Worm (Caenorhabditis elegans): ENCODE measurements around the gene R10E4.6.

Gene R10E4.6

DNA sequence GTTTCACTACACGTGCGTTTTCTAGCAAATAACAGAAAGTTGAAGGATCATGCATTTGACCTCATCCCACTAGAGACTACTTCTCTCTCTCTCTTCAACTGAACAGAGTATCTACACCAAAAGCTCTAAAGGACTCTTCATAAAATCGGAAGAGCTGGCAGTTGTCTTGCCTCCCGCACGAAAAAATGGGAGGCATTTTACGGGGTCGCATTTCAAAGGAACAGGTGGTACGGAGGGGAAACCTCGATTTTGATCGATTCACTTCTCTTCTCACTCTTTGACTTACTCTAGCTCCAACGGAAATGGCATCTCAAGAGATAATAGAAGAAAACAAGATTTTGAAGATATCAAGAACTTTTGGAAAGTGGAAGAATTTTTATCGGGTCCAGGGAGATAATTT, 10.0 kb upstream of the R10E4.6 start:
- no peak for TF ChIP-seq B0310.2 (tag; optimal IDR thresholded peaks at IDR 0.05)
- TF ChIP-seq hmbx-1 (tag; optimal IDR thresholded peaks at IDR 0.05), result no peak
- TF ChIP-seq sea-1 (GFP tag; conservative IDR thresholded peaks at IDR 0.05), result no peak
- TF ChIP-seq ceh-13 (GFP tag; optimal IDR thresholded peaks at IDR 0.05), result no peak

DNA sequence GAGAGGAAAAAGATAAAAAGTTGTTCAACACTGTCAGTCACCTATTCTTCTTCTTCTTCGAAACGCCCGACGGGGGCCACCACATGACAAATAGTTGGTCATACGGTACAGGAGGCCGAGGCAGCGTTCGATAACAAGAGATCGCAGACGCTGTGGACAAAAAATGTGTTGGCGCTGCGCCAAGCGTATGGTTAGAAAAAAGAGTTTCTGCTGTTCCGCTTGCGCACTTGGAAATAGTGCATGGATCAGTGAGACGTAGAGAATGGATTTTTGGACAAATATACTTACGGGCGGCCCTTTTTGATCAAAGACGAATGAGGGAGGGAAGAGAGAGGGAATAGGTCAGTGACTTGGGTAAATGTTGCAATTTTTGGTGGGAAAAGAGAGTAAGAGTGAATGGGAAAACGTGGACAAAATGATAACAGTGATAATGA, 8.5 kb upstream of the R10E4.6 start:
- TF ChIP-seq flt-1 (GFP tag; IDR thresholded peaks at IDR 0.05) (no peak), ets-7 (tag; optimal IDR thresholded peaks at IDR 0.05) (no peak), sea-1 (GFP tag; conservative IDR thresholded peaks at IDR 0.05) (no peak), hmbx-1 (tag; optimal IDR thresholded peaks at IDR 0.05) (no peak), ama-1 (optimal IDR thresholded peaks at IDR 0.05) (no peak), hmg-4 (GFP tag; optimal IDR thresholded peaks at IDR 0.05) (no peak), ceh-13 (GFP tag; optimal IDR thresholded peaks at IDR 0.05) (no peak), tbx-37 (GFP tag; conservative IDR thresholded peaks at IDR 0.05) (no peak), pes-1 (GFP tag; IDR thresholded peaks at IDR 0.05) (no peak), aly-1 (tag; optimal IDR thresholded peaks at IDR 0.05) (no peak), F13C5.2 (tag; optimal IDR thresholded peaks at IDR 0.05) (no peak)

DNA sequence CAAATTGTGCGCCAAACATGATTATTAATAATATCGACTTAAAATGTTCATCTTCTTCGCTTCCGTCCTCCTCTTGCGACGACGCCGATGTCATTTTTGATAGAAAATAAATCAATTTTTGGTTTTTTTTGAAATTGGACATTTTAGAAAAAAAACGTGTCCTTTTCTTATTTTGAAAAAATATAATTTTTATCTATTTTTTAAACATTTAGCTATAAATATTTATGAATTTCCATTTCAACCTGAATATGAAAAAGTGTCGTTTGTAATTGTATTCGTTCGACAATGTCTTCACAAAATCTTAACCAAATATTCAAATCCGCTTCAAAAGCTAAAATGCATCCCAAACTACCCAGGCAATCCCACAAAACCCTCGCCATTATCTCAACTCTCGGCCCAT, 5.8 kb upstream of the R10E4.6 start, which contains the start of gene R10E4.3:
Gene R10E4.3, minus strand, starts transcription at position 101 of the 400 bp plus-strand sequence.
- TF ChIP-seq pes-1 (GFP tag; IDR thresholded peaks at IDR 0.05), result no peak

DNA sequence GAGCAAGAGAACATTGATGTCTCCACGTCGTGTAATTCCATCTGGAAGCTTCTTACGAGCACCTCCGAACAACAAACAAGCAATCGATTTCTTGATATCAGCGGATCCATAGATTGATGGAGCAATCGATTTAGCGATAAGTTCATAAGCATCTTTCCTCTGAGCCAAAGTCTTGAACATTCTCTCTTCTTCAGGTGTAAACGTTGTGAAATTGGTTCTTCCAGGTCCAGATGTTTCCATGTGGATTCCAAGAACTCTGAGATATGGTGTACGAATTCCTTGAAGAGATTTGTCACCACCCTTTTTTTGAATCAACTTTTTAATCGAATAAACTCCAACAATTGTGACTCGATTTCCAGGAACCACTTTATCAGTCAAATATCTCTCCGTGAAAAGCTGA, 3.3 kb upstream of the R10E4.6 start:
- no peak for TF ChIP-seq aly-1 (tag; optimal IDR thresholded peaks at IDR 0.05)
- TF ChIP-seq ceh-36 (tag; optimal IDR thresholded peaks at IDR 0.05), result no peak
- TF ChIP-seq hnd-1 (tag; optimal IDR thresholded peaks at IDR 0.05), result no peak
- TF ChIP-seq B0310.2 (tag; optimal IDR thresholded peaks at IDR 0.05), result no peak
- no peak for TF ChIP-seq hmbx-1 (tag; optimal IDR thresholded peaks at IDR 0.05)
- no peak for TF ChIP-seq F13C5.2 (tag; optimal IDR thresholded peaks at IDR 0.05)
- no peak for TF ChIP-seq ceh-13 (GFP tag; optimal IDR thresholded peaks at IDR 0.05)

DNA sequence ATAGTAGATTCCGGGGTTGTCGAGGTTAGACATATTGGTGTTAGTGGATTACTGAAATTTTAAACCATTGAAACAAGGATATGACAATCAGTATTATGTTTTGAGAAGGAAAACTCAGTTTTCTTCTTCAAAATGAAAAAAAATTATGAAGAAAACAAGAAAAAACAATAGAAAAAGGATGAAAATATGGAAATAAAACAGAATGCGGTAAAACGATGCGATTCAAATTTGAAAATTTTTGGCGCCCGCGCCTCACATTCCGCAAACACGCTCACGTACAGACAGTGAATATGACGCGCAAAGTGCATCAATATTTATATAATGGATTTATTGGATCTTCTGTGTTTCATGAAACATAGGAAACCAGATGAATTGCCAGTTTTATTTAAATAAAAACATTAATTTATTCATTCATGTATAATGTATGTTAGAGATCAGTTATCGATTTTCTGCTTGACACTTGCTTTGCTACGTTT, 2.0 kb upstream of the R10E4.6 start, which contains the start of gene mcm-5:
Gene mcm-5, minus strand, starts transcription at position 51 of the 476 bp plus-strand sequence.
- no peak for TF ChIP-seq tbx-37 (GFP tag; conservative IDR thresholded peaks at IDR 0.05)
- TF ChIP-seq tra-4 (tag; optimal IDR thresholded peaks at IDR 0.05), result no peak
- no peak for TF ChIP-seq ama-1 (optimal IDR thresholded peaks at IDR 0.05)
- TF ChIP-seq flt-1 (GFP tag; IDR thresholded peaks at IDR 0.05), result no peak
- TF ChIP-seq pes-1 (GFP tag; IDR thresholded peaks at IDR 0.05), result no peak
- TF ChIP-seq B0310.2 (tag; optimal IDR thresholded peaks at IDR 0.05), result no peak
- no peak for TF ChIP-seq scrt-1 (GFP tag; IDR thresholded peaks at IDR 0.05)
- TF ChIP-seq ceh-36 (tag; optimal IDR thresholded peaks at IDR 0.05), result no peak
- TF ChIP-seq hnd-1 (tag; optimal IDR thresholded peaks at IDR 0.05), result no peak
- no peak for TF ChIP-seq hmbx-1 (tag; optimal IDR thresholded peaks at IDR 0.05)
- TF ChIP-seq ets-7 (tag; optimal IDR thresholded peaks at IDR 0.05), result no peak
- no peak for TF ChIP-seq sea-1 (GFP tag; conservative IDR thresholded peaks at IDR 0.05)
- no peak for TF ChIP-seq tbx-11 (GFP tag; IDR thresholded peaks at IDR 0.05)
- TF ChIP-seq ceh-13 (GFP tag; optimal IDR thresholded peaks at IDR 0.05), result no peak
- no peak for TF ChIP-seq F13C5.2 (tag; optimal IDR thresholded peaks at IDR 0.05)
- no peak for TF ChIP-seq aly-1 (tag; optimal IDR thresholded peaks at IDR 0.05)
- no peak for TF ChIP-seq hmg-4 (GFP tag; optimal IDR thresholded peaks at IDR 0.05)

DNA sequence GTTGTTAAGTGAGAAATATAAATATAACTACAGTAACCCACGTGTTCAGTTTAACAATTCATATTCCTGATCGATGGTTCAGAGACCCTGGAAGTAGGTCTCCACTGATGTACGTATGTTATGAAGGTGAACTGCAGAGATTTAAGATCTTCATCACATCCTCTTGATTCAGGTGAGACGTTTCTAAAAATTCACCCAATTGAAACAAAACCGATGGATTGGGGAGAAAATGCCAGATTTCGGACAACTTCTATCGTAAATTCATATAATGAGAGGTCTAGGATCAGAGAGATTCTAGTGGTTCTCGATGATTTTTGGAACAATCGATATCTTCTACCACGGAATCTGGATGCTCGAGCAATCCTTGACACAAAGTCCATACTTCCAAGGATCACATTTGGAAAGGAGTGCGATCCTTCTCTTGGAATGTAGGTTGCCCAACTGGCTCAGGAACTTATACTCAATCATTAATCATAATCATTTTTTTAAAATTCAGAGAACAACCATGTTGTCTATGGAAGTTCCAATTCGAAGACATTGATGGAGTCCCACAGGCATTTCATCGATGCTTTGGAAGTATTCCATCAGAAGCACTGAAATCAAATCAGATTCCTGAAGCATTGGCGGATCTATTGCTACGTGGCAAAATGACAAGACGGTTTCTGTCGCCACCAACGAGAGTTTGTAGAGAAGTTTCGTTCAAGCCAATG, 1.1 kb downstream of the R10E4.6 start, which contains the start of the genes nth-1 and R10E4.7:
Gene nth-1, minus strand, starts transcription at position 101 of the 710 bp plus-strand sequence.
Gene R10E4.7, plus strand, starts transcription at position 660 of the 710 bp plus-strand sequence.
- no peak for TF ChIP-seq ets-7 (tag; optimal IDR thresholded peaks at IDR 0.05)
- TF ChIP-seq tbx-11 (GFP tag; IDR thresholded peaks at IDR 0.05), result no peak
- no peak for TF ChIP-seq tbx-37 (GFP tag; conservative IDR thresholded peaks at IDR 0.05)

DNA sequence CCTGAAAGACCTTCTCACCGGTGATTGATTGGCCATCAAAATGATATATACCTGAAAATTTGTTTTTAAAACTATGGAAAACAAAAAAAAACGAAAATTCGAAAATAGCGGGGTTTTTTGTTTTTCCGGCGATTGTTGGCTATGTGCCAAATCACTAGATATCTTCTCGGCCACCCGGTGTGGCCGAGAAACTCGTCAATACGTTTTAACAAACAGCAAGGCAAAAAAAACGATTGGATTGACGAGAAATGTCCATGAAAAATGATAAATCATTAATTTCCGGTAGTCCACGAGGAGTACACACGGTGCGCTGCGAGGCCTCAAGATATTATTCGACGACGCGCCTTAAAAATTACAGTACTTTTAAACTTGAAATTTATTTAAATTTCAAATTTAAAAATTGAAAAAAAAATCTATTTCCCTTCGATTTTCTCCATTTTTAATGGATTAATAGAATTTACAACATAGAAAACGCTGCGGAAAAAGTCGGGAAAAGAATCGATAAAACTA, 7.8 kb downstream of the R10E4.6 start, which contains the start of gene R10E4.11:
Gene R10E4.11, minus strand, starts transcription at position 51 of the 510 bp plus-strand sequence.
- no peak for TF ChIP-seq hmg-4 (GFP tag; optimal IDR thresholded peaks at IDR 0.05)
- TF ChIP-seq ceh-13 (GFP tag; optimal IDR thresholded peaks at IDR 0.05), result no peak
- no peak for TF ChIP-seq tbx-11 (GFP tag; IDR thresholded peaks at IDR 0.05)
- TF ChIP-seq F13C5.2 (tag; optimal IDR thresholded peaks at IDR 0.05), result no peak
- no peak for TF ChIP-seq tra-4 (tag; optimal IDR thresholded peaks at IDR 0.05)
- no peak for TF ChIP-seq hnd-1 (tag; optimal IDR thresholded peaks at IDR 0.05)
- no peak for TF ChIP-seq ama-1 (optimal IDR thresholded peaks at IDR 0.05)
- TF ChIP-seq flt-1 (GFP tag; IDR thresholded peaks at IDR 0.05), result no peak
- no peak for TF ChIP-seq hmbx-1 (tag; optimal IDR thresholded peaks at IDR 0.05)
- no peak for TF ChIP-seq aly-1 (tag; optimal IDR thresholded peaks at IDR 0.05)
- no peak for TF ChIP-seq ets-7 (tag; optimal IDR thresholded peaks at IDR 0.05)

DNA sequence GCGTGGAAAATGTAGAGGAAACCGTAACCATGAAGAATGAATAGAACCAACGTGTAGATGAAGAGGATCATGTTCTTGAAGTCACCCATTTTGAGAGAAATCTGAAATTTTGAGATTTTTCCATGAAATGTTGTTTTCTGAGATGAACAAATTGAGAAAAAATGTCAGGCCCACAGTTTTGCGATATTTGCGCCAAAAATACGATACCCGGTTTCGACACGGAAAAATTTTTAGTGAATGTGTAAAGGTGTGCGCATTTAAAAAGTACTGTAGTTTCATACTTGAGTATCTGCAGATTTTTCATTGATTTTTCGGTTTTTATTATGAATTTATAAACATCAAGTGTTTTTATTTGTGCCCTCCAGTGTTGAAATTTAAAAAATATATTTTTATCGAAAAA, 9.1 kb downstream of the R10E4.6 start, which contains the start of gene R10E4.9:
Gene R10E4.9, minus strand, starts transcription at position 101 of the 400 bp plus-strand sequence.
- TF ChIP-seq sea-1 (GFP tag; conservative IDR thresholded peaks at IDR 0.05) (no peak), flt-1 (GFP tag; IDR thresholded peaks at IDR 0.05) (no peak), ceh-13 (GFP tag; optimal IDR thresholded peaks at IDR 0.05) (no peak), pes-1 (GFP tag; IDR thresholded peaks at IDR 0.05) (no peak), tra-4 (tag; optimal IDR thresholded peaks at IDR 0.05) (no peak), hmg-4 (GFP tag; optimal IDR thresholded peaks at IDR 0.05) (no peak)
